Worm (Caenorhabditis elegans): ENCODE data around the gene F59A7.11.

DNA sequence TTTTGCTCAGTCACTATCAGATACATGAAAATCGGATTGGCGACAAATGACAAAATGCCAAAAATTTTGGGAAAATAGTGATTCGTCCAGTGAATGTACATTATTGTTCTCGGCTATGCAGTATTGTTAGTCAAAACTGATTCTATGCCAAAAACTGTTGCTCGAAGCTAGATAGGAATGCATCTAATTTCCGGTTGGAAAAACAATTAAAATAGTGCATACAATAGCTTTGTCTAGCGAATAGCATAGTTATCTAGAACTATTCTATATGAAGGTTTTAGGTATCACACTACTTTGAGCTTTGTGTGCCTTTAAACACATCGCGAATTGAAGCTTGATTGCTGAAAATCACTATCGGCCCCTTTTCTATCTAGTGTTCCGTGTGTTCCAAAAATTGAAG is 48.9 kb downstream of the F59A7.11 start, which contains the start of gene srj-15:
- TF ChIP-seq unc-39 (tag; optimal IDR thresholded peaks at IDR 0.05), result no peak
- no peak for TF ChIP-seq fkh-10 (GFP tag; optimal IDR thresholded peaks at IDR 0.05)
- TF ChIP-seq ceh-82 (tag; optimal IDR thresholded peaks at IDR 0.05), result no peak
- no peak for TF ChIP-seq elt-2 (tag; optimal IDR thresholded peaks at IDR 0.05)
- TF ChIP-seq skn-1 (tag; optimal IDR thresholded peaks at IDR 0.05), result no peak
- TF ChIP-seq ceh-28 (tag; optimal IDR thresholded peaks at IDR 0.05), result no peak
- TF ChIP-seq pha-4 (tag; optimal IDR thresholded peaks at IDR 0.05), result no peak
- no peak for TF ChIP-seq nhr-67 (tag; optimal IDR thresholded peaks at IDR 0.05)
- no peak for TF ChIP-seq lsy-12 (tag; optimal IDR thresholded peaks at IDR 0.05)
- TF ChIP-seq nhr-28 (tag; optimal IDR thresholded peaks at IDR 0.05), result no peak

Measured in whole organism, L3 larva.